Fruit fly (Drosophila melanogaster) whole organism, embryonic: ENCODE data around the gene sage.

Experiments
- Aef1 ChIP-seq: fragments of 200-800 bp; sonication (Bioruptor generic); IDR thresholded peaks from 3 replicates; pipeline ENCODE4 v1.3.6; 2022; ENCODE audit warnings: missing biosample characterization, missing genetic modification characterization
- Bdp1 ChIP-seq: fragments of 200-800 bp; sonication (Bioruptor generic); optimal IDR thresholded peaks from 3 replicates; lab custom pipeline; 2016; ENCODE audit warnings: missing biosample characterization, missing genetic modification characterization
- CG10147 ChIP-seq: fragments of 200-800 bp; sonication (Bioruptor generic); optimal IDR thresholded peaks from 2 replicates; lab custom pipeline; 2019; ENCODE audit warnings: missing biosample characterization, mild to moderate bottlenecking, missing genetic modification characterization, moderate library complexity
- CG10543 ChIP-seq: fragments of 200-800 bp; sonication (Bioruptor generic); optimal IDR thresholded peaks from 3 replicates; lab custom pipeline; 2017; ENCODE audit warnings: missing biosample characterization, mild to moderate bottlenecking, missing genetic modification characterization, moderate library complexity
- CG10565 ChIP-seq: fragments of 200-800 bp; sonication (Bioruptor generic); optimal IDR thresholded peaks from 3 replicates; lab custom pipeline; 2016; ENCODE audit warnings: missing biosample characterization, mild to moderate bottlenecking, missing genetic modification characterization
- CG10654 ChIP-seq: fragments of 200-800 bp; sonication (Bioruptor generic); optimal IDR thresholded peaks from 2 replicates; lab custom pipeline; 2016; ENCODE audit warnings: missing biosample characterization, missing genetic modification characterization
- CG11085 ChIP-seq: fragments of 200-800 bp; sonication (Bioruptor generic); IDR thresholded peaks from 2 replicates; pipeline ENCODE4 v1.3.6; 2022; ENCODE audit warnings: missing biosample characterization, missing genetic modification characterization
- CG11504 ChIP-seq: fragments of 200-800 bp; sonication (Bioruptor generic); optimal IDR thresholded peaks from 3 replicates; lab custom pipeline; 2019; ENCODE audit warnings: missing biosample characterization, mild to moderate bottlenecking, missing genetic modification characterization, moderate library complexity
- CG12155 ChIP-seq: fragments of 200-800 bp; sonication (Bioruptor generic); optimal IDR thresholded peaks from 3 replicates; lab custom pipeline; 2016; ENCODE audit warnings: missing biosample characterization, missing genetic modification characterization
- CG14710 ChIP-seq: fragments of 200-800 bp; sonication (Bioruptor generic); optimal IDR thresholded peaks from 3 replicates; lab custom pipeline; 2019; ENCODE audit warnings: missing biosample characterization, mild to moderate bottlenecking, missing genetic modification characterization, moderate library complexity
- CG15011 ChIP-seq: fragments of 200-800 bp; sonication (Bioruptor generic); optimal IDR thresholded peaks from 3 replicates; lab custom pipeline; 2018; ENCODE audit warnings: missing biosample characterization, mild to moderate bottlenecking, missing genetic modification characterization
- CG15601 ChIP-seq: fragments of 200-800 bp; sonication (Bioruptor generic); optimal IDR thresholded peaks from 3 replicates; lab custom pipeline; 2019; ENCODE audit warnings: missing biosample characterization, mild to moderate bottlenecking, missing genetic modification characterization, moderate library complexity
- CG15696 ChIP-seq: fragments of 200-800 bp; sonication (Bioruptor generic); optimal IDR thresholded peaks from 2 replicates; lab custom pipeline; 2019; ENCODE audit warnings: missing biosample characterization, mild to moderate bottlenecking, missing genetic modification characterization, moderate library complexity
- CG1602 ChIP-seq: fragments of 200-800 bp; sonication (Bioruptor generic); optimal IDR thresholded peaks from 3 replicates; lab custom pipeline; 2016; ENCODE audit warnings: missing biosample characterization, missing genetic modification characterization
- CG16779 ChIP-seq: fragments of 200-800 bp; sonication (Bioruptor generic); IDR thresholded peaks from 2 replicates; pipeline ENCODE4 v1.3.6; 2022; ENCODE audit warnings: missing biosample characterization, missing genetic modification characterization
- CG17568 ChIP-seq: fragments of 200-800 bp; sonication (Bioruptor generic); optimal IDR thresholded peaks from 2 replicates; lab custom pipeline; 2018; ENCODE audit warnings: missing biosample characterization, mild to moderate bottlenecking, missing genetic modification characterization, moderate library complexity
- CG18599 ChIP-seq: fragments of 200-800 bp; sonication (Bioruptor generic); optimal IDR thresholded peaks from 3 replicates; lab custom pipeline; 2017; ENCODE audit warnings: missing biosample characterization, missing genetic modification characterization, mild to moderate bottlenecking, moderate library complexity, missing genetic modification reagents
- CG2199 ChIP-seq: fragments of 200-800 bp; sonication (Bioruptor generic); IDR thresholded peaks from 3 replicates; pipeline ENCODE4 v1.3.6; 2022; ENCODE audit warnings: missing biosample characterization, missing genetic modification characterization
- CG2202 ChIP-seq: fragments of 200-800 bp; sonication (Bioruptor generic); optimal IDR thresholded peaks from 2 replicates; lab custom pipeline; 2018; ENCODE audit warnings: missing biosample characterization, mild to moderate bottlenecking, missing genetic modification characterization
- CG6272 ChIP-seq: fragments of 200-800 bp; sonication (Bioruptor generic); IDR thresholded peaks from 2 replicates; pipeline ENCODE4 v1.3.6; 2022; ENCODE audit warnings: missing biosample characterization, missing genetic modification characterization
- CG6654 ChIP-seq: fragments of 200-800 bp; sonication (Bioruptor generic); optimal IDR thresholded peaks from 2 replicates; lab custom pipeline; 2017; ENCODE audit warnings: missing biosample characterization, mild to moderate bottlenecking, missing genetic modification characterization
- CG7357 ChIP-seq: fragments of 200-800 bp; sonication (Bioruptor generic); IDR thresholded peaks from 3 replicates; pipeline ENCODE4 v1.3.6; 2022; ENCODE audit warnings: missing biosample characterization, missing genetic modification characterization
- Dfd ChIP-seq, 2 experiments: fragments of >200 bp; optimal IDR thresholded peaks; 2 replicates each; lab custom pipeline; 2017; ENCODE audit warnings: missing biosample characterization in 2 of 2, missing genetic modification characterization in 2 of 2
- Doc3 ChIP-seq: fragments of 200-800 bp; sonication (Bioruptor generic); IDR thresholded peaks from 3 replicates; pipeline ENCODE4 v1.3.6; 2022; ENCODE audit warnings: missing biosample characterization, missing genetic modification characterization; ENCODE audit not compliant: partially characterized antibody
- Fer2 ChIP-seq: fragments of 200-800 bp; sonication (Bioruptor generic); optimal IDR thresholded peaks from 2 replicates; lab custom pipeline; 2018; ENCODE audit warnings: missing biosample characterization, mild to moderate bottlenecking, missing genetic modification characterization, moderate library complexity
- Jarid2 ChIP-seq: fragments of 200-800 bp; sonication (Bioruptor generic); optimal IDR thresholded peaks from 3 replicates; lab custom pipeline; 2017; ENCODE audit warnings: mild to moderate bottlenecking, missing biosample characterization, missing genetic modification reagents, missing genetic modification characterization
- Kr ChIP-seq: fragments of 200-800 bp; sonication (Bioruptor generic); optimal IDR thresholded peaks from 2 replicates; lab custom pipeline; 2017; ENCODE audit warnings: missing biosample characterization, mild to moderate bottlenecking, missing genetic modification characterization
- MBD-R2 ChIP-seq: fragments of 200-800 bp; sonication (Bioruptor generic); IDR thresholded peaks from 2 replicates; pipeline ENCODE4 v1.3.6; 2022; ENCODE audit warnings: missing biosample characterization, missing genetic modification characterization
- Nf-YC ChIP-seq: fragments of 200-800 bp; optimal IDR thresholded peaks from 3 replicates; lab custom pipeline; 2019; ENCODE audit warnings: missing biosample characterization, mild to moderate bottlenecking, missing genetic modification characterization, moderate library complexity
- Sox100B ChIP-seq: fragments of 200-800 bp; sonication (Bioruptor generic); optimal IDR thresholded peaks from 3 replicates; lab custom pipeline; 2018; ENCODE audit warnings: missing biosample characterization, mild to moderate bottlenecking, missing genetic modification characterization
- TFAM ChIP-seq: fragments of 200-800 bp; sonication (Bioruptor generic); optimal IDR thresholded peaks from 2 replicates; lab custom pipeline; 2017; ENCODE audit warnings: missing biosample characterization, missing genetic modification characterization, inconsistent platforms
- Xrp1 ChIP-seq: fragments of 200-800 bp; sonication (Bioruptor generic); IDR thresholded peaks from 2 replicates; pipeline ENCODE4 v1.3.6; 2022; ENCODE audit warnings: missing biosample characterization, missing genetic modification characterization
- bsh ChIP-seq, 2 experiments: fragments of 200-800 bp; sonication (Bioruptor generic); optimal IDR thresholded peaks; 2 replicates each; lab custom pipeline; 2017 to 2018; ENCODE audit warnings: mild to moderate bottlenecking in 2 of 2, missing biosample characterization in 2 of 2, missing genetic modification characterization in 2 of 2, moderate library complexity in 1 of 2
- btn ChIP-seq: fragments of 200-800 bp; sonication (Bioruptor generic); optimal IDR thresholded peaks from 2 replicates; lab custom pipeline; 2016; ENCODE audit warnings: missing biosample characterization, missing genetic modification characterization
- danr ChIP-seq: fragments of 200-800 bp; sonication (Bioruptor generic); IDR thresholded peaks from 2 replicates; pipeline ENCODE4 v1.3.6; 2022; ENCODE audit warnings: missing biosample characterization, missing genetic modification characterization
- dpn ChIP-seq, 2 experiments: fragments of 200-800 bp; sonication (Bioruptor generic); optimal IDR thresholded peaks; 3 replicates each; lab custom pipeline; 2016; ENCODE audit warnings: missing biosample characterization in 2 of 2, missing genetic modification characterization in 2 of 2
- dysf ChIP-seq: fragments of 200-800 bp; sonication (Bioruptor generic); IDR thresholded peaks from 3 replicates; pipeline ENCODE4 v1.3.6; 2022; ENCODE audit warnings: missing biosample characterization, missing genetic modification characterization
- ems ChIP-seq: fragments of 200-800 bp; sonication (Bioruptor generic); optimal IDR thresholded peaks from 3 replicates; lab custom pipeline; 2016; ENCODE audit warnings: missing biosample characterization, missing genetic modification characterization
- esg ChIP-seq: fragments of 200-800 bp; sonication (Bioruptor generic); conservative IDR thresholded peaks from 2 replicates; pipeline ENCODE4 v1.3.6; 2022; ENCODE audit warnings: missing biosample characterization, missing genetic modification characterization
- ewg ChIP-seq: fragments of 200-800 bp; sonication (Bioruptor generic); optimal IDR thresholded peaks from 3 replicates; lab custom pipeline; 2017; ENCODE audit warnings: mild to moderate bottlenecking, missing biosample characterization, missing genetic modification reagents, missing genetic modification characterization
- fru ChIP-seq: fragments of >200 bp; optimal IDR thresholded peaks from 2 replicates; lab custom pipeline; 2017
- fu2 ChIP-seq: fragments of 200-800 bp; sonication (Bioruptor generic); optimal IDR thresholded peaks from 2 replicates; lab custom pipeline; 2016; ENCODE audit warnings: missing biosample characterization, missing genetic modification characterization
- hth ChIP-seq: fragments of >200 bp; optimal IDR thresholded peaks from 2 replicates; lab custom pipeline; 2017; ENCODE audit warnings: inconsistent platforms
- lab ChIP-seq: fragments of 200-800 bp; sonication (Bioruptor generic); optimal IDR thresholded peaks from 3 replicates; lab custom pipeline; 2017; ENCODE audit warnings: missing biosample characterization, missing genetic modification characterization, mild to moderate bottlenecking, moderate library complexity, missing genetic modification reagents
- lola ChIP-seq, 3 experiments: fragments of >200 bp in 2 of 3; fragments of 200-800 bp in 1 of 3; sonication (Bioruptor generic) in 1 of 3; optimal IDR thresholded peaks; 2 replicates each; lab custom pipeline; 2017 to 2019; ENCODE audit warnings: missing biosample characterization in 3 of 3, missing genetic modification characterization in 3 of 3, mild to moderate bottlenecking in 1 of 3, moderate library complexity in 1 of 3
- nerfin-1 ChIP-seq: fragments of 200-800 bp; sonication (Bioruptor generic); optimal IDR thresholded peaks from 3 replicates; lab custom pipeline; 2019; ENCODE audit warnings: missing biosample characterization, mild to moderate bottlenecking, missing genetic modification characterization, moderate library complexity
- pita ChIP-seq: fragments of 200-800 bp; sonication (Bioruptor generic); optimal IDR thresholded peaks from 2 replicates; lab custom pipeline; 2017; ENCODE audit warnings: missing biosample characterization, mild to moderate bottlenecking, missing genetic modification characterization
- ro ChIP-seq: fragments of 200-800 bp; sonication (Bioruptor generic); IDR thresholded peaks from 2 replicates; pipeline ENCODE4 v1.3.6; 2022; ENCODE audit warnings: missing biosample characterization, missing genetic modification characterization
- scrt ChIP-seq: fragments of 200-800 bp; sonication (Bioruptor generic); optimal IDR thresholded peaks from 2 replicates; lab custom pipeline; 2018; ENCODE audit warnings: missing biosample characterization, mild to moderate bottlenecking, missing genetic modification characterization, moderate library complexity

The sage gene

DNA sequence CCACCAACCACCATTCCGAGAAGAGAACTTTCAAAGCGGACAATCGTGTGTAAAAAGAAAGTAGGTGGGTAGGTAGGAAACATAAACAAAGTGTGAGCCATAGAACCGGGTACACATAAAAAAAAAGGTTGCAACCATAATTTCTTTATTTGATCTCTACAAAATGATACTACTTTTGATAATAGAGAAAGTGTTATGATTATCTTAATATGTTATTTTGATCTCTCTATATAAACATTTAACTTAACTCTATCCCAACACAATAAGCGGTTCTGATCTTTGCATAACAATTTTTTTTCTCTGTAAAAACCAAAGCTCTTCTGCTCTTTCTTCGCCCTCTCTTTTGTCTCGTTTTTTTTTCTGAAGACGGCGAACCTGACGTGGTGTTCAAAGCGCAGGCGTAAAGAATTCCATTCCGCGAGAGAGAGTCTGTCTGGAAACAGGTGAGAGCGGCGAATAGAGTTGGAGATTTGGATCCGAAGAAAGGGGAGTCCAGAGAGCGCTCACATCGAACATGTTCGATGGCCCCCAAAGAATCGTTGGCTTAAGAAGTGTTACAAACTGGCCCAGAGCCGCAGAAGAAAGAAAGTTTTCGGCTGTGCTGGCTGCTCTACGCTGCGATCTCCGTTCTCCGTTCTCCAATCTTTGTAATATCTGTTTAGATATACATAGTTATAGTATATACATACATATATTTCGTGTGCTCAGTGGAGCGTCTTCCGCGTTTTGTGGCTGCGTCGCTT is 16.9 kb downstream of the sage start (continued):
- TF ChIP-seq TFAM (GFP tag; lab: Kevin White, UChicago) (no peak), CG1602 (GFP tag; lab: Kevin White, UChicago) (peak; percentile 45), Kr (GFP tag; lab: Kevin White, UChicago) (no peak), CG15601 (peak; percentile 85), Doc3 (GFP tag; lab: Robert Waterston, UW) (no peak), dysf (GFP tag; lab: Robert Waterston, UW) (peak; percentile 51; the same call in 1 of the 3 replicates), danr (GFP tag; lab: Robert Waterston, UW) (0 out of 2 replicates have a peak, but pooled peaks have one; percentile 8), CG11085 (GFP tag; lab: Robert Waterston, UW) (no peak), fu2 (GFP tag; lab: Kevin White, UChicago) (no peak), esg (GFP tag; lab: Robert Waterston, UW) (peak; percentile 52; the same call in 1 of the 2 replicates), Bdp1 (no peak), CG10654 (peak; percentile 20), btn (GFP tag; lab: Kevin White, UChicago) (peak; percentile 27), Sox100B (GFP tag; lab: Kevin White, UChicago) (peak; percentile 71), CG15011 (GFP tag; lab: Kevin White, UChicago) (peak; percentile 28), CG12155 (GFP tag; lab: Kevin White, UChicago) (no peak), nerfin-1 (tag; lab: Kevin White, UChicago) (peak; percentile 80), CG18599 (GFP tag; lab: Kevin White, UChicago) (peak; percentile 18), Jarid2 (no peak), lola (GFP tag; optimal IDR thresholded peaks at IDR 0.05; lab: Kevin White, UChicago) (peak in 1 of 3 experiments; percentile 81), ems (GFP tag; lab: Kevin White, UChicago) (peak; percentile 51), CG17568 (GFP tag; lab: Kevin White, UChicago) (peak; percentile 25), CG2199 (no peak), fru (no peak), CG14710 (tag; lab: Kevin White, UChicago) (peak; percentile 80), CG10147 (GFP tag; lab: Kevin White, UChicago) (no peak), CG10543 (no peak), Dfd (GFP tag; optimal IDR thresholded peaks at IDR 0.05; lab: Kevin White, UChicago) (no peak), CG7357 (peak; percentile 26; the same call in 1 of the 3 replicates), ro (GFP tag; lab: Robert Waterston, UW) (0 out of 2 replicates have a peak, but pooled peaks have one; percentile 20), scrt (no peak), CG6654 (GFP tag; lab: Kevin White, UChicago) (peak; percentile 25), dpn (GFP tag; optimal IDR thresholded peaks at IDR 0.05; lab: Kevin White, UChicago) (peak in 1 of 2 experiments; percentile 53), CG15696 (tag; lab: Kevin White, UChicago) (peak; percentile 13), CG6272 (no peak), lab (GFP tag; lab: Kevin White, UChicago) (no peak), CG11504 (tag; lab: Kevin White, UChicago) (peak; percentile 76), Xrp1 (GFP tag; lab: Robert Waterston, UW) (peak; percentile 81), pita (GFP tag; lab: Kevin White, UChicago) (no peak), CG2202 (peak; percentile 71), Nf-YC (tag; lab: Kevin White, UChicago) (no peak), bsh (GFP tag; optimal IDR thresholded peaks at IDR 0.05; lab: Kevin White, UChicago) (peak; percentile 74 to 90), MBD-R2 (no peak), ewg (peak; percentile 42), CG16779 (GFP tag; lab: Robert Waterston, UW) (no peak), Aef1 (GFP tag; lab: Robert Waterston, UW) (no peak; the same call in 2 of the 3 replicates), Fer2 (no peak), hth (lab: Kevin White, UChicago) (no peak), CG10565 (GFP tag; lab: Kevin White, UChicago) (no peak)
